Fruit fly (Drosophila melanogaster): ENCODE results near the gene CG7573.

Gene CG7573

dm6 chr3L:11293378-11293777 is 18.2 kb upstream of the CG7573 start (continued):
- TF ChIP-seq Blimp-1 (GFP tag; optimal IDR thresholded peaks at IDR 0.05) = no peak
- no peak for TF ChIP-seq CG4328 (GFP tag; optimal IDR thresholded peaks at IDR 0.05)
- no peak for TF ChIP-seq CG43689 (GFP tag; IDR thresholded peaks at IDR 0.05)
- TF ChIP-seq crp (GFP tag; optimal IDR thresholded peaks at IDR 0.05) = no peak
- no peak for TF ChIP-seq wdn (GFP tag; IDR thresholded peaks at IDR 0.05)
- TF ChIP-seq ftz-f1 (GFP tag; optimal IDR thresholded peaks at IDR 0.05) = no peak
- TF ChIP-seq Bdp1 (GFP tag; optimal IDR thresholded peaks at IDR 0.05) = no peak
- no peak for TF ChIP-seq psq (GFP tag; optimal IDR thresholded peaks at IDR 0.05)
- TF ChIP-seq gfzf (GFP tag; optimal IDR thresholded peaks at IDR 0.05) = no peak
- TF ChIP-seq Sry-δ (GFP tag; optimal IDR thresholded peaks at IDR 0.05) = no peak
- no peak for TF ChIP-seq D19A (tag; optimal IDR thresholded peaks at IDR 0.05)
- TF ChIP-seq scrt (GFP tag; optimal IDR thresholded peaks at IDR 0.05) = peak; percentile 31
- no peak for TF ChIP-seq pfk (GFP tag; optimal IDR thresholded peaks at IDR 0.05)
- no peak for TF ChIP-seq ac (GFP tag; optimal IDR thresholded peaks at IDR 0.05)
- no peak for TF ChIP-seq CG7556 (GFP tag; optimal IDR thresholded peaks at IDR 0.05)
- peak; percentile 31; the same call in 1 of the 2 replicates for TF ChIP-seq sisA (GFP tag; IDR thresholded peaks at IDR 0.05)
- no peak for TF ChIP-seq Bgb (GFP tag; IDR thresholded peaks at IDR 0.05; ENCODE audit: partially characterized antibody)
- TF ChIP-seq CG7745 (tag; optimal IDR thresholded peaks at IDR 0.05) = no peak
- peak; percentile 3 for TF ChIP-seq mam (GFP tag; optimal IDR thresholded peaks at IDR 0.05)
- TF ChIP-seq MTF-1 (GFP tag; optimal IDR thresholded peaks at IDR 0.05; ENCODE audit: borderline replicate concordance) = no peak
- 0 out of 3 replicates have a peak, but pooled peaks have one; percentile 40 for TF ChIP-seq CG3726 (GFP tag; IDR thresholded peaks at IDR 0.05)
- TF ChIP-seq lola (GFP tag; optimal IDR thresholded peaks at IDR 0.05) = no peak
- TF ChIP-seq CkIIα-i1 (GFP tag; IDR thresholded peaks at IDR 0.05) = no peak
- no peak for TF ChIP-seq ems (GFP tag; optimal IDR thresholded peaks at IDR 0.05)
- TF ChIP-seq zen (tag; optimal IDR thresholded peaks at IDR 0.05) = no peak
- TF ChIP-seq pzg (GFP tag; optimal IDR thresholded peaks at IDR 0.05) = no peak
- TF ChIP-seq D19B (GFP tag; optimal IDR thresholded peaks at IDR 0.05) = no peak
- peak; percentile 47; the same call in 1 of the 2 replicates for TF ChIP-seq Ptx1 (GFP tag; IDR thresholded peaks at IDR 0.05)
- no peak for TF ChIP-seq ttk (GFP tag; IDR thresholded peaks at IDR 0.05)
- no peak for TF ChIP-seq CG4820 (GFP tag; optimal IDR thresholded peaks at IDR 0.05)
- TF ChIP-seq nmo (GFP tag; optimal IDR thresholded peaks at IDR 0.05) = no peak
- no peak for TF ChIP-seq tll (GFP tag; optimal IDR thresholded peaks at IDR 0.05)
- 0 out of 3 replicates have a peak, but pooled peaks have one; percentile 16 for TF ChIP-seq CG17361 (GFP tag; IDR thresholded peaks at IDR 0.05)
- no peak for TF ChIP-seq CG12236 (GFP tag; optimal IDR thresholded peaks at IDR 0.05)
- TF ChIP-seq sim (GFP tag; IDR thresholded peaks at IDR 0.05) = no peak
- TF ChIP-seq lbe (GFP tag; optimal IDR thresholded peaks at IDR 0.05) = no peak
- no peak for TF ChIP-seq CG2875 (GFP tag; optimal IDR thresholded peaks at IDR 0.05)
- TF ChIP-seq Gug (GFP tag; IDR thresholded peaks at IDR 0.05) = no peak
- 0 out of 2 replicates have a peak, but pooled peaks have one; percentile 12 for TF ChIP-seq dati (GFP tag; IDR thresholded peaks at IDR 0.05)
- TF ChIP-seq grau (tag; optimal IDR thresholded peaks at IDR 0.05) = peak; percentile 10
- no peak for TF ChIP-seq tna (GFP tag; IDR thresholded peaks at IDR 0.05; ENCODE audit: partially characterized antibody)
- no peak for TF ChIP-seq HLH4C (GFP tag; IDR thresholded peaks at IDR 0.05; ENCODE audit: partially characterized antibody)
- 0 out of 2 replicates have a peak, but pooled peaks have one; percentile 25 for TF ChIP-seq sna (GFP tag; IDR thresholded peaks at IDR 0.05; ENCODE audit: partially characterized antibody)
- TF ChIP-seq CG4360 (GFP tag; IDR thresholded peaks at IDR 0.05) = no peak
- TF ChIP-seq p53 (GFP tag; optimal IDR thresholded peaks at IDR 0.05) = no peak
- TF ChIP-seq CG6791 (GFP tag; IDR thresholded peaks at IDR 0.05; ENCODE audit: partially characterized antibody) = no peak
- peak; percentile 51; the same call in 1 of the 2 replicates for TF ChIP-seq chm (GFP tag; IDR thresholded peaks at IDR 0.05)
- TF ChIP-seq ci (GFP tag; IDR thresholded peaks at IDR 0.05) = peak; percentile 58; the same call in 1 of the 3 replicates
- no peak for TF ChIP-seq Side (GFP tag; optimal IDR thresholded peaks at IDR 0.05)
- TF ChIP-seq MBD-R2 (GFP tag; IDR thresholded peaks at IDR 0.05) = 0 out of 2 replicates have a peak, but pooled peaks have one; percentile 17

All from whole organism, embryonic.